Fruit fly (Drosophila melanogaster) whole organism, embryonic: ENCODE measurements around the gene CG10343.

Experiments used
- BEAF-32 ChIP-seq: fragments of 200-800 bp; sonication (Bioruptor generic); optimal IDR thresholded peaks from 3 replicates; lab custom pipeline; 2017; ENCODE audit warnings: missing biosample characterization, missing genetic modification characterization, mild to moderate bottlenecking, moderate library complexity, missing genetic modification reagents
- CG10267 ChIP-seq: fragments of 200-800 bp; sonication (Bioruptor generic); optimal IDR thresholded peaks from 2 replicates; lab custom pipeline; 2018; ENCODE audit warnings: missing biosample characterization, mild to moderate bottlenecking, missing genetic modification characterization, moderate library complexity
- CG10462 ChIP-seq: fragments of 200-800 bp; sonication (Bioruptor generic); optimal IDR thresholded peaks from 2 replicates; lab custom pipeline; 2016; ENCODE audit warnings: missing biosample characterization, missing genetic modification characterization
- CG14710 ChIP-seq: fragments of 200-800 bp; sonication (Bioruptor generic); optimal IDR thresholded peaks from 3 replicates; lab custom pipeline; 2019; ENCODE audit warnings: missing biosample characterization, mild to moderate bottlenecking, missing genetic modification characterization, moderate library complexity
- CG15514 ChIP-seq: fragments of 200-800 bp; sonication (Bioruptor generic); optimal IDR thresholded peaks from 3 replicates; lab custom pipeline; 2017; ENCODE audit warnings: missing biosample characterization, missing genetic modification characterization, mild to moderate bottlenecking, moderate library complexity, missing genetic modification reagents
- CG15696 ChIP-seq: fragments of 200-800 bp; sonication (Bioruptor generic); optimal IDR thresholded peaks from 2 replicates; lab custom pipeline; 2019; ENCODE audit warnings: missing biosample characterization, mild to moderate bottlenecking, missing genetic modification characterization, moderate library complexity
- CG1602 ChIP-seq: fragments of 200-800 bp; sonication (Bioruptor generic); optimal IDR thresholded peaks from 3 replicates; lab custom pipeline; 2016; ENCODE audit warnings: missing biosample characterization, missing genetic modification characterization
- CG1603 ChIP-seq: fragments of 200-800 bp; sonication (Bioruptor generic); optimal IDR thresholded peaks from 2 replicates; lab custom pipeline; 2019; ENCODE audit warnings: missing biosample characterization, mild to moderate bottlenecking, missing genetic modification characterization, moderate library complexity
- CG1647 ChIP-seq: fragments of 200-800 bp; sonication (Bioruptor generic); optimal IDR thresholded peaks from 3 replicates; lab custom pipeline; 2016; ENCODE audit warnings: missing biosample characterization, missing genetic modification characterization
- CG17385 ChIP-seq: fragments of 200-800 bp; sonication (Bioruptor generic); optimal IDR thresholded peaks from 3 replicates; lab custom pipeline; 2018; ENCODE audit warnings: missing biosample characterization, mild to moderate bottlenecking, missing genetic modification characterization
- CG17829 ChIP-seq: fragments of 200-800 bp; optimal IDR thresholded peaks from 2 replicates; lab custom pipeline; 2019; ENCODE audit warnings: missing biosample characterization, mild to moderate bottlenecking, missing genetic modification characterization, moderate library complexity
- CG2116 ChIP-seq: fragments of 200-800 bp; sonication (Bioruptor generic); optimal IDR thresholded peaks from 3 replicates; lab custom pipeline; 2018; ENCODE audit warnings: missing biosample characterization, mild to moderate bottlenecking, missing genetic modification characterization
- CG34422 ChIP-seq: fragments of 200-800 bp; sonication (Bioruptor generic); IDR thresholded peaks from 3 replicates; pipeline ENCODE4 v1.3.6; 2022; ENCODE audit warnings: missing biosample characterization, missing genetic modification characterization
- CG4617 ChIP-seq: fragments of 200-800 bp; sonication (Bioruptor generic); optimal IDR thresholded peaks from 3 replicates; lab custom pipeline; 2016; ENCODE audit warnings: missing biosample characterization, missing genetic modification characterization, borderline replicate concordance
- CG7786 ChIP-seq: fragments of 200-800 bp; sonication (Bioruptor generic); optimal IDR thresholded peaks from 2 replicates; lab custom pipeline; 2016; ENCODE audit warnings: missing biosample characterization, missing genetic modification characterization
- CG7963 ChIP-seq: fragments of 200-800 bp; sonication (Bioruptor generic); IDR thresholded peaks from 3 replicates; pipeline ENCODE4 v1.3.6; 2022; ENCODE audit warnings: missing biosample characterization, missing genetic modification characterization; ENCODE audit not compliant: partially characterized antibody
- CG8924 ChIP-seq: fragments of 200-800 bp; optimal IDR thresholded peaks from 3 replicates; lab custom pipeline; 2019; ENCODE audit warnings: missing biosample characterization, mild to moderate bottlenecking, missing genetic modification characterization, moderate library complexity
- CrebB ChIP-seq: fragments of 200-800 bp; sonication (Bioruptor generic); optimal IDR thresholded peaks from 3 replicates; lab custom pipeline; 2018; ENCODE audit warnings: missing biosample characterization, mild to moderate bottlenecking, missing genetic modification characterization
- Dp ChIP-seq: fragments of 200-800 bp; sonication (Bioruptor generic); optimal IDR thresholded peaks from 2 replicates; lab custom pipeline; 2018; ENCODE audit warnings: missing biosample characterization, mild to moderate bottlenecking, missing genetic modification characterization, moderate library complexity
- E2f2 ChIP-seq: fragments of 200-800 bp; sonication (Bioruptor generic); IDR thresholded peaks from 2 replicates; pipeline ENCODE4 v1.3.6; 2022; ENCODE audit warnings: missing biosample characterization, missing genetic modification characterization
- Ets97D ChIP-seq: fragments of 200-800 bp; sonication (Bioruptor generic); optimal IDR thresholded peaks from 3 replicates; lab custom pipeline; 2016; ENCODE audit warnings: missing biosample characterization, missing genetic modification characterization
- Hey ChIP-seq: fragments of 200-800 bp; sonication (Bioruptor generic); optimal IDR thresholded peaks from 3 replicates; lab custom pipeline; 2018; ENCODE audit warnings: missing biosample characterization, mild to moderate bottlenecking, missing genetic modification characterization
- HmgZ ChIP-seq: fragments of 200-800 bp; sonication (Bioruptor generic); optimal IDR thresholded peaks from 2 replicates; lab custom pipeline; 2018; ENCODE audit warnings: missing biosample characterization, mild to moderate bottlenecking, missing genetic modification characterization
- Hr3 ChIP-seq: fragments of 200-800 bp; sonication (Bioruptor generic); optimal IDR thresholded peaks from 3 replicates; lab custom pipeline; 2016; ENCODE audit warnings: missing biosample characterization, missing genetic modification characterization
- Hr39 ChIP-seq: fragments of >200 bp; optimal IDR thresholded peaks from 2 replicates; lab custom pipeline; 2017
- MBD-R2 ChIP-seq: fragments of 200-800 bp; sonication (Bioruptor generic); IDR thresholded peaks from 2 replicates; pipeline ENCODE4 v1.3.6; 2022; ENCODE audit warnings: missing biosample characterization, missing genetic modification characterization
- MESR4 ChIP-seq: fragments of 200-800 bp; sonication (Bioruptor generic); optimal IDR thresholded peaks from 2 replicates; lab custom pipeline; 2018; ENCODE audit warnings: missing biosample characterization, mild to moderate bottlenecking, missing genetic modification characterization, moderate library complexity
- Max ChIP-seq: fragments of 200-800 bp; sonication (Bioruptor generic); optimal IDR thresholded peaks from 2 replicates; lab custom pipeline; 2016; ENCODE audit warnings: missing biosample characterization, mild to moderate bottlenecking, missing genetic modification characterization
- Med ChIP-seq: fragments of 200-800 bp; sonication (Bioruptor generic); peaks from one replicate; lab custom pipeline; 2016; ENCODE audit warnings: missing biosample characterization, missing genetic modification characterization, mild to moderate bottlenecking, inconsistent platforms, moderate library complexity
- Pdp1 ChIP-seq, 2 experiments: fragments of 200-800 bp; sonication (Bioruptor generic); optimal IDR thresholded peaks; 3 replicates each; lab custom pipeline; 2016; ENCODE audit warnings: missing biosample characterization in 2 of 2, missing genetic modification characterization in 2 of 2, mild to moderate bottlenecking in 1 of 2, moderate library complexity in 1 of 2
- YL-1 ChIP-seq: fragments of 200-800 bp; sonication (Bioruptor generic); optimal IDR thresholded peaks from 3 replicates; lab custom pipeline; 2017; ENCODE audit warnings: missing biosample characterization, mild to moderate bottlenecking, missing genetic modification characterization
- crp ChIP-seq, 2 experiments: fragments of 200-800 bp; sonication (Bioruptor generic); optimal IDR thresholded peaks; 2 replicates in 1 of 2; 3 replicates in 1 of 2; lab custom pipeline; 2017; ENCODE audit warnings: missing biosample characterization in 2 of 2, missing genetic modification characterization in 2 of 2, mild to moderate bottlenecking in 1 of 2, moderate library complexity in 1 of 2
- cwo ChIP-seq: fragments of 200-800 bp; sonication (Bioruptor generic); optimal IDR thresholded peaks from 3 replicates; lab custom pipeline; 2017; ENCODE audit warnings: missing biosample characterization, missing genetic modification characterization, mild to moderate bottlenecking, moderate library complexity, missing genetic modification reagents
- dm ChIP-seq: fragments of 200-800 bp; sonication (Bioruptor generic); optimal IDR thresholded peaks from 3 replicates; lab custom pipeline; 2016; ENCODE audit warnings: missing biosample characterization, missing genetic modification characterization
- gfzf ChIP-seq: fragments of 200-800 bp; sonication (Bioruptor generic); optimal IDR thresholded peaks from 2 replicates; lab custom pipeline; 2016; ENCODE audit warnings: missing biosample characterization, mild to moderate bottlenecking, missing genetic modification characterization, moderate library complexity
- grau ChIP-seq: fragments of 200-800 bp; optimal IDR thresholded peaks from 3 replicates; lab custom pipeline; 2019; ENCODE audit warnings: missing biosample characterization, mild to moderate bottlenecking, missing genetic modification characterization, moderate library complexity
- ken ChIP-seq: fragments of 200-800 bp; sonication (Bioruptor generic); IDR thresholded peaks from 3 replicates; pipeline ENCODE4 v1.3.6; 2022; ENCODE audit warnings: missing biosample characterization, missing genetic modification characterization
- lbe ChIP-seq: fragments of 200-800 bp; sonication (Bioruptor generic); optimal IDR thresholded peaks from 2 replicates; lab custom pipeline; 2016; ENCODE audit warnings: missing biosample characterization, mild to moderate bottlenecking, missing genetic modification characterization
- nerfin-2 ChIP-seq: fragments of 200-800 bp; sonication (Bioruptor generic); IDR thresholded peaks from 2 replicates; pipeline ENCODE4 v1.3.6; 2022; ENCODE audit warnings: missing biosample characterization, missing genetic modification characterization; ENCODE audit not compliant: partially characterized antibody
- phol ChIP-seq: fragments of 200-800 bp; sonication (Bioruptor generic); optimal IDR thresholded peaks from 3 replicates; lab custom pipeline; 2018; ENCODE audit warnings: missing biosample characterization, mild to moderate bottlenecking, missing genetic modification characterization, moderate library complexity
- pzg ChIP-seq: fragments of 200-800 bp; sonication (Bioruptor generic); optimal IDR thresholded peaks from 3 replicates; lab custom pipeline; 2018; ENCODE audit warnings: missing biosample characterization, mild to moderate bottlenecking, missing genetic modification characterization, moderate library complexity
- row ChIP-seq: fragments of 200-800 bp; sonication (Bioruptor generic); IDR thresholded peaks from 3 replicates; pipeline ENCODE4 v1.3.6; 2022; ENCODE audit warnings: missing biosample characterization, missing genetic modification characterization
- stwl ChIP-seq: fragments of 200-800 bp; sonication (Bioruptor generic); optimal IDR thresholded peaks from 3 replicates; lab custom pipeline; 2018; ENCODE audit warnings: missing biosample characterization, mild to moderate bottlenecking, missing genetic modification characterization, moderate library complexity
- sug ChIP-seq: fragments of 200-800 bp; optimal IDR thresholded peaks from 2 replicates; lab custom pipeline; 2019; ENCODE audit warnings: missing biosample characterization, mild to moderate bottlenecking, missing genetic modification characterization, moderate library complexity
- trem ChIP-seq: fragments of 200-800 bp; optimal IDR thresholded peaks from 3 replicates; lab custom pipeline; 2019; ENCODE audit warnings: missing biosample characterization, mild to moderate bottlenecking, missing genetic modification characterization, moderate library complexity
- z ChIP-seq: fragments of 200-800 bp; sonication (Bioruptor generic); IDR thresholded peaks from 3 replicates; pipeline ENCODE4 v1.3.6; 2022; ENCODE audit warnings: missing biosample characterization, missing genetic modification characterization
- zf30C ChIP-seq: fragments of 200-800 bp; sonication (Bioruptor generic); optimal IDR thresholded peaks from 3 replicates; lab custom pipeline; 2018; ENCODE audit warnings: missing biosample characterization, mild to moderate bottlenecking, missing genetic modification characterization

Gene CG10343

dm6 chr2L:18695404-18695804, 7.9 kb upstream of the CG10343 start, which contains the start of the genes CG10383 and CG10338 (continued):
- no peak for TF ChIP-seq CG7963 (GFP tag; lab: Robert Waterston, UW)
- TF ChIP-seq stwl: peak; percentile 64
- TF ChIP-seq CG8924 (tag; lab: Kevin White, UChicago): peak; percentile 75

DNA sequence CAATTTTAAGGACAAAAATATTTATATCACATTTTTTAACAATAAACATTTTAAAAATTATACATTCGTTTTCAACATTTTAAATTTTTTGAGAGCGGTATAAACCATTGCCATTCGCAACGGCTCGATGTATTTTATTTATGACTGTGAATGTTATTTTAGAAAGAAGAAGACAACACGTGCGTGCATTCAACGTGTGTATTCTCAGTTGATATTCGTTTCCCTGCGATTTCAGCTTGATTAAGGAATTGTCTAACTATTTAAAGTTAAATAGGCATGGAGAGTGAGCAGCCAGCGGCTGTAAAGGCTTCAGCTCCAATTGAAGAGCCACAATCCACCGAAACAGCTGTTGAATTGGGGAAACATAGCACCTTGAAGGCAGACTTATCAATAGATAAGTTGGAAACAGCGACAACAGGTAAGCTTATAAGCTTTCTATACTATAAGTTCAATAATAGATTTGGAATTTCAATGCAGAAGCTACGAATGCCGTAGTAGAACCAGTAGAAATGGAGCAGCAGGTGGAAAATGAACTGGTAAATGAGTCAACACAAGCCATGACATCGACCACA, 4.6 kb upstream of the CG10343 start, which contains the start of gene CG10341:
Gene CG10341 (plus strand): TSS at position 156 of the 572 bp plus-strand sequence.
- TF ChIP-seq row (GFP tag; lab: Robert Waterston, UW): peak; percentile 31; the same call in 1 of the 3 replicates
- TF ChIP-seq stwl: peak; percentile 24
- TF ChIP-seq MESR4 (GFP tag; lab: Kevin White, UChicago): peak; percentile 83
- TF ChIP-seq sug (tag; lab: Kevin White, UChicago): peak; percentile 52
- peak; percentile 29 for TF ChIP-seq Hey (tag; lab: Kevin White, UChicago)
- TF ChIP-seq CG10462 (GFP tag; lab: Kevin White, UChicago): no peak
- peak; percentile 98 for TF ChIP-seq CG17385 (GFP tag; lab: Kevin White, UChicago)
- peak; percentile 15 for TF ChIP-seq trem (tag; lab: Kevin White, UChicago)
- TF ChIP-seq E2f2: peak; percentile 88
- peak; percentile 43 for TF ChIP-seq CG15514 (GFP tag; lab: Kevin White, UChicago)
- TF ChIP-seq lbe: peak; percentile 20
- TF ChIP-seq Hr39 (lab: Kevin White, UChicago): no peak
- TF ChIP-seq CG4617 (GFP tag; lab: Kevin White, UChicago): peak; percentile 34
- TF ChIP-seq CG10267: peak; percentile 8
- TF ChIP-seq CG34422 (GFP tag; lab: Robert Waterston, UW): peak; percentile 57; the same call in 1 of the 3 replicates
- TF ChIP-seq zf30C (GFP tag; lab: Kevin White, UChicago): no peak
- peak; percentile 7 for TF ChIP-seq grau (tag; lab: Kevin White, UChicago)
- peak; percentile 16 for TF ChIP-seq CG14710 (tag; lab: Kevin White, UChicago)
- TF ChIP-seq Pdp1 (GFP tag; optimal IDR thresholded peaks at IDR 0.05; lab: Kevin White, UChicago): peak in 1 of 2 experiments; percentile 3
- TF ChIP-seq Max (GFP tag; lab: Kevin White, UChicago): peak; percentile 84
- peak; percentile 98 for TF ChIP-seq cwo (GFP tag; lab: Kevin White, UChicago)
- no peak for TF ChIP-seq CG15696 (tag; lab: Kevin White, UChicago)
- peak; percentile 73 for TF ChIP-seq MBD-R2 (GFP tag; lab: Robert Waterston, UW)
- peak; percentile 22 for TF ChIP-seq Med
- no peak for TF ChIP-seq CG1647 (GFP tag; lab: Kevin White, UChicago)
- TF ChIP-seq gfzf: peak; percentile 3
- TF ChIP-seq phol (tag; lab: Kevin White, UChicago): peak; percentile 12
- TF ChIP-seq pzg (GFP tag; lab: Kevin White, UChicago): peak; percentile 49
- TF ChIP-seq nerfin-2: no peak
- TF ChIP-seq CrebB: no peak
- TF ChIP-seq CG1602: no peak
- peak in 1 of 2 experiments; percentile 74 for TF ChIP-seq crp (GFP tag; optimal IDR thresholded peaks at IDR 0.05; lab: Kevin White, UChicago)
- TF ChIP-seq CG17829: peak; percentile 16
- TF ChIP-seq z: no peak
- TF ChIP-seq Ets97D (GFP tag; lab: Kevin White, UChicago): peak; percentile 16
- TF ChIP-seq CG7786 (GFP tag; lab: Kevin White, UChicago): no peak
- peak; percentile 86 for TF ChIP-seq Dp (GFP tag; lab: Kevin White, UChicago)
- TF ChIP-seq Hr3 (GFP tag; lab: Kevin White, UChicago): no peak
- peak; percentile 95 for TF ChIP-seq dm (GFP tag; lab: Kevin White, UChicago)
- TF ChIP-seq HmgZ (tag; lab: Kevin White, UChicago): peak; percentile 14
- TF ChIP-seq CG2116 (GFP tag; lab: Kevin White, UChicago): peak; percentile 9
- TF ChIP-seq BEAF-32 (GFP tag; lab: Kevin White, UChicago): peak; percentile 25
- no peak for TF ChIP-seq ken (GFP tag; lab: Robert Waterston, UW)
- peak; percentile 7 for TF ChIP-seq CG1603 (tag; lab: Kevin White, UChicago)
- TF ChIP-seq YL-1: peak; percentile 75
